Worm (Caenorhabditis elegans): ENCODE measurements around the gene tag-267.

DNA sequence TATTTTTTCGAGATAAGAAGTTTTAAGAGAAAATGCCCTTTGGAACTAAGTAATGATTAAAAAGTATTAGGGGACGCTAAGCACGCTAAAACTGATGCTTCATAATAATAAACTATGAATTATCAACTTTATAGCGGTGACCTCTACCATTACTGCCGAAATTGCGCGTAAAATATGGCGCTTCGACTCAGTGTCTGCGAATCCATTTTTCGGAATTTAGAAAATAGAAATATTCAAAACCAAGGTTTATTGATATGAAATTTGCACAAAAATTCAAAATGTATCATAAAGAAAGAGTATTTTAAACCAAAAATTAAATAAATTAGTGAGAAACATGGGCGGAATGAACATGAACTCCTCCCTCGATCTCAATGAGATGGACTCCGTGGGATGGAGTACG is 41.3 kb upstream of the tag-267 start:
- TF ChIP-seq lin-13 (GFP tag; optimal IDR thresholded peaks at IDR 0.05): no peak
- TF ChIP-seq sptf-1 (tag; optimal IDR thresholded peaks at IDR 0.05): no peak
- no peak for TF ChIP-seq unc-130 (tag; optimal IDR thresholded peaks at IDR 0.05)
- no peak for TF ChIP-seq pag-3 (tag; optimal IDR thresholded peaks at IDR 0.05; ENCODE audit: borderline replicate concordance, insufficient read depth)
- no peak for TF ChIP-seq unc-86 (tag; optimal IDR thresholded peaks at IDR 0.05)
- no peak for TF ChIP-seq unc-62 (GFP tag; optimal IDR thresholded peaks at IDR 0.05)
- TF ChIP-seq hpl-2 (GFP tag; optimal IDR thresholded peaks at IDR 0.05): no peak
- no peak for TF ChIP-seq jun-1 (tag; optimal IDR thresholded peaks at IDR 0.05)
- no peak for TF ChIP-seq swsn-7 (tag; optimal IDR thresholded peaks at IDR 0.05)

Data from whole organism, L1 larva.